Fruit fly (Drosophila melanogaster): ENCODE results near the gene RpS2.

The RpS2 gene

dm6 chr2L:9937908-9938307 lies 40.6 kb upstream of the RpS2 start, which contains the start of gene Arglu1:
Gene Arglu1 (minus strand): TSS chr2L:9938134.
- TF ChIP-seq CG12768 (GFP tag; optimal IDR thresholded peaks at IDR 0.05) (peak; percentile 34), Clk (GFP tag; optimal IDR thresholded peaks at IDR 0.05) (peak; percentile 38), Crg-1 (GFP tag; optimal IDR thresholded peaks at IDR 0.05) (no peak), tj (GFP tag; optimal IDR thresholded peaks at IDR 0.05) (no peak), toe (GFP tag; optimal IDR thresholded peaks at IDR 0.05) (peak; percentile 37), CG5204 (GFP tag; optimal IDR thresholded peaks at IDR 0.05) (no peak), CG11617 (GFP tag; optimal IDR thresholded peaks at IDR 0.05) (no peak), CG33017 (tag; optimal IDR thresholded peaks at IDR 0.05) (no peak), bab1 (GFP tag; optimal IDR thresholded peaks at IDR 0.05) (peak; percentile 46), Hr96 (GFP tag; optimal IDR thresholded peaks at IDR 0.05) (peak; percentile 49), CG1620 (GFP tag; optimal IDR thresholded peaks at IDR 0.05) (peak; percentile 30), CG7045 (GFP tag; optimal IDR thresholded peaks at IDR 0.05) (no peak), pad (GFP tag; optimal IDR thresholded peaks at IDR 0.05) (peak; percentile 45), cic (GFP tag; optimal IDR thresholded peaks at IDR 0.05) (no peak), CG14711 (tag; optimal IDR thresholded peaks at IDR 0.05) (peak; percentile 35), CG7101 (tag; optimal IDR thresholded peaks at IDR 0.05) (peak; percentile 51), cnc (optimal IDR thresholded peaks at IDR 0.05) (no peak), ovo (GFP tag; optimal IDR thresholded peaks at IDR 0.05) (no peak), Mnt (GFP tag; optimal IDR thresholded peaks at IDR 0.05) (peak; percentile 34), kay (GFP tag; ENCODE audit: borderline replicate concordance) (no peak)

dm6 chr2L:9933063-9933462 lies 35.7 kb upstream of the RpS2 start, which contains the start of gene Cpr30F:
Gene Cpr30F (minus strand): TSS chr2L:9933163.
- no peak for TF ChIP-seq Clk (GFP tag; optimal IDR thresholded peaks at IDR 0.05)
- no peak for TF ChIP-seq cic (GFP tag; optimal IDR thresholded peaks at IDR 0.05)
- TF ChIP-seq cnc (optimal IDR thresholded peaks at IDR 0.05) = no peak
- no peak for TF ChIP-seq tj (GFP tag; optimal IDR thresholded peaks at IDR 0.05)
- no peak for TF ChIP-seq CG12768 (GFP tag; optimal IDR thresholded peaks at IDR 0.05)
- TF ChIP-seq Crg-1 (GFP tag; optimal IDR thresholded peaks at IDR 0.05) = no peak
- TF ChIP-seq CG1620 (GFP tag; optimal IDR thresholded peaks at IDR 0.05) = no peak
- no peak for TF ChIP-seq CG5204 (GFP tag; optimal IDR thresholded peaks at IDR 0.05)
- no peak for TF ChIP-seq CG7045 (GFP tag; optimal IDR thresholded peaks at IDR 0.05)
- TF ChIP-seq kay (GFP tag; ENCODE audit: borderline replicate concordance) = no peak
- no peak for TF ChIP-seq bab1 (GFP tag; optimal IDR thresholded peaks at IDR 0.05)
- TF ChIP-seq CG14711 (tag; optimal IDR thresholded peaks at IDR 0.05) = no peak
- TF ChIP-seq Hr96 (GFP tag; optimal IDR thresholded peaks at IDR 0.05) = no peak
- no peak for TF ChIP-seq Mnt (GFP tag; optimal IDR thresholded peaks at IDR 0.05)

DNA sequence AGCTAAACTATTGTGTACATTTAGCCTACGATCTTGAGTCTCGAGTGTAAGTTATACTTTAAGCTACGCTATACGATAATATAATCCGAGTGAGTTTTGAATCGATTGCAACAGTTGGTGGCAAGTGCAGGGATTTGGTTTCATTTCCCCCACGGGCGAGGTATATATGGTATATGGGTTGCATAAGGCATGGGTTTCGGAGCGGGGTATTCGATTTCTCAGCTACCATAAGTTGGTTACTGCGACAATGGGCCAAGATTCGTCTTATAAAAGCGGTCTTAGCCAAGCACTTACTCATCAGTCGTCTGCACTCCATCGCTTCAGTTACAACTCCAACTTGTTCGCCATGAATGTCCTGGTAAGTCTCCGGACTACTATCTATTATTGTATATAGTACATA lies 32.9 kb upstream of the RpS2 start, which contains the start of gene CG42367:
Gene CG42367 (plus strand): TSS at position 301 of the 400 bp plus-strand sequence.
- TF ChIP-seq CG7101 (tag; optimal IDR thresholded peaks at IDR 0.05) (no peak), Crg-1 (GFP tag; optimal IDR thresholded peaks at IDR 0.05) (no peak), CG12768 (GFP tag; optimal IDR thresholded peaks at IDR 0.05) (no peak), tj (GFP tag; optimal IDR thresholded peaks at IDR 0.05) (no peak), CG7045 (GFP tag; optimal IDR thresholded peaks at IDR 0.05) (no peak), ovo (GFP tag; optimal IDR thresholded peaks at IDR 0.05) (no peak), pad (GFP tag; optimal IDR thresholded peaks at IDR 0.05) (no peak), toe (GFP tag; optimal IDR thresholded peaks at IDR 0.05) (no peak), Clk (GFP tag; optimal IDR thresholded peaks at IDR 0.05) (no peak), kay (GFP tag; ENCODE audit: borderline replicate concordance) (no peak), cnc (optimal IDR thresholded peaks at IDR 0.05) (no peak), CG5204 (GFP tag; optimal IDR thresholded peaks at IDR 0.05) (no peak), CG11617 (GFP tag; optimal IDR thresholded peaks at IDR 0.05) (no peak), CG1620 (GFP tag; optimal IDR thresholded peaks at IDR 0.05) (no peak), Hr96 (GFP tag; optimal IDR thresholded peaks at IDR 0.05) (no peak), CG14711 (tag; optimal IDR thresholded peaks at IDR 0.05) (no peak), cic (GFP tag; optimal IDR thresholded peaks at IDR 0.05) (no peak), bab1 (GFP tag; optimal IDR thresholded peaks at IDR 0.05) (no peak), Mnt (GFP tag; optimal IDR thresholded peaks at IDR 0.05) (no peak), CG33017 (tag; optimal IDR thresholded peaks at IDR 0.05) (no peak)

dm6 chr2L:9924765-9925164 lies 27.4 kb upstream of the RpS2 start, which contains the start of the genes TbCMF46 and CG42366:
Gene TbCMF46 (minus strand): TSS chr2L:9924865.
Gene CG42366 (plus strand): TSS chr2L:9925161.
- TF ChIP-seq tj (GFP tag; optimal IDR thresholded peaks at IDR 0.05) (no peak), Hr96 (GFP tag; optimal IDR thresholded peaks at IDR 0.05) (no peak), CG14711 (tag; optimal IDR thresholded peaks at IDR 0.05) (no peak), CG1620 (GFP tag; optimal IDR thresholded peaks at IDR 0.05) (no peak), cic (GFP tag; optimal IDR thresholded peaks at IDR 0.05) (no peak), kay (GFP tag; ENCODE audit: borderline replicate concordance) (no peak), Mnt (GFP tag; optimal IDR thresholded peaks at IDR 0.05) (no peak), CG5204 (GFP tag; optimal IDR thresholded peaks at IDR 0.05) (no peak), pad (GFP tag; optimal IDR thresholded peaks at IDR 0.05) (no peak), CG33017 (tag; optimal IDR thresholded peaks at IDR 0.05) (no peak), ovo (GFP tag; optimal IDR thresholded peaks at IDR 0.05) (no peak)

DNA sequence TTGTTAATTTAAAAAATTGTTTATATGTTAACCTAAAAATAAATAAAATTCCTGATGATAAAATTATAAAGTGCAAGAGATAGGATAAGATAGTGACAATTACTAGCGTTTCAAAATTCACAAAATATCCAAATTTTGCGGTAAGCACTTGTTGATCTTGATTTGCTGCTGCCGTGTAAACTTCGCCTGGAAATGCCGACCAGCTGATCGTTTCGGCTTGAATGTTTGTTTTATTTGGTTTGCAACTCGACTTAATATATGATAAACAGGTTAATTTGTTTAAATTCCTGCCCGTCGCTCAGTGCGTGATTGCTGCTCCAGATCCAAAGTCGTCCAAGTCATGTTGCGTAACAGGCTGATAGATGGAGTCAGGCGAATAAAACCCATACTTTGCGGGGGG lies 24.0 kb upstream of the RpS2 start, which contains the start of gene CG4592:
Gene CG4592 (plus strand): TSS at position 233 of the 400 bp plus-strand sequence.
- peak; percentile 85 for TF ChIP-seq bab1 (GFP tag; optimal IDR thresholded peaks at IDR 0.05)
- peak; percentile 51 for TF ChIP-seq Mnt (GFP tag; optimal IDR thresholded peaks at IDR 0.05)
- peak; percentile 82 for TF ChIP-seq CG12768 (GFP tag; optimal IDR thresholded peaks at IDR 0.05)
- peak; percentile 69 for TF ChIP-seq Hr96 (GFP tag; optimal IDR thresholded peaks at IDR 0.05)
- TF ChIP-seq CG14711 (tag; optimal IDR thresholded peaks at IDR 0.05) = peak; percentile 66
- peak; percentile 25 for TF ChIP-seq pad (GFP tag; optimal IDR thresholded peaks at IDR 0.05)
- TF ChIP-seq Crg-1 (GFP tag; optimal IDR thresholded peaks at IDR 0.05) = no peak
- peak; percentile 72 for TF ChIP-seq CG7045 (GFP tag; optimal IDR thresholded peaks at IDR 0.05)
- peak; percentile 88 for TF ChIP-seq kay (GFP tag; ENCODE audit: borderline replicate concordance)
- no peak for TF ChIP-seq cnc (optimal IDR thresholded peaks at IDR 0.05)
- no peak for TF ChIP-seq Clk (GFP tag; optimal IDR thresholded peaks at IDR 0.05)
- TF ChIP-seq CG11617 (GFP tag; optimal IDR thresholded peaks at IDR 0.05) = peak; percentile 79
- peak; percentile 40 for TF ChIP-seq CG5204 (GFP tag; optimal IDR thresholded peaks at IDR 0.05)
- peak; percentile 72 for TF ChIP-seq CG33017 (tag; optimal IDR thresholded peaks at IDR 0.05)
- TF ChIP-seq ovo (GFP tag; optimal IDR thresholded peaks at IDR 0.05) = no peak
- TF ChIP-seq tj (GFP tag; optimal IDR thresholded peaks at IDR 0.05) = peak; percentile 56
- peak; percentile 67 for TF ChIP-seq toe (GFP tag; optimal IDR thresholded peaks at IDR 0.05)
- TF ChIP-seq CG1620 (GFP tag; optimal IDR thresholded peaks at IDR 0.05) = peak; percentile 12
- peak; percentile 78 for TF ChIP-seq CG7101 (tag; optimal IDR thresholded peaks at IDR 0.05)
- peak; percentile 24 for TF ChIP-seq cic (GFP tag; optimal IDR thresholded peaks at IDR 0.05)
